Worm (Caenorhabditis elegans) whole organism, L4 larva: ENCODE data around the gene ZC250.5.

Experiments
- D1046.2 ChIP-seq: fragments of 200-800 bp; sonication (Bioruptor generic); IDR thresholded peaks from 2 replicates; pipeline ENCODE4 v1.3.6; 2022; ENCODE audit warnings: missing genetic modification characterization, missing compliant biosample characterization
- F10B5.3 ChIP-seq: sonication (generic microtip); optimal IDR thresholded peaks from 2 replicates; lab custom pipeline; 2016; ENCODE audit warnings: mild to moderate bottlenecking, missing genetic modification characterization, missing compliant biosample characterization
- F26F4.8 ChIP-seq: fragments of 200-800 bp; sonication (Bioruptor generic); conservative IDR thresholded peaks from 2 replicates; pipeline ENCODE4 v1.3.6; 2022; ENCODE audit warnings: missing genetic modification characterization, missing compliant biosample characterization
- F37D6.2 ChIP-seq: sonication (generic microtip); optimal IDR thresholded peaks from 2 replicates; lab custom pipeline; 2016; ENCODE audit warnings: mild to moderate bottlenecking, missing genetic modification characterization, missing compliant biosample characterization
- F44E2.7 ChIP-seq: fragments of 200-800 bp; sonication (Bioruptor generic); IDR thresholded peaks from 2 replicates; pipeline ENCODE4 v2.1.2; 2022; ENCODE audit warnings: missing genetic modification characterization, missing compliant biosample characterization
- R02D3.7 ChIP-seq: fragments of 150-350 bp; sonication (generic microtip); optimal IDR thresholded peaks from 3 replicates; lab custom pipeline; 2014; ENCODE audit warnings: missing biosample characterization, missing genetic modification characterization
- Y105C5A.15 ChIP-seq: fragments of 200-800 bp; sonication (Bioruptor generic); IDR thresholded peaks from 2 replicates; pipeline ENCODE4 v1.3.6; 2022; ENCODE audit warnings: missing genetic modification characterization, missing compliant biosample characterization
- Y48G9A.11 ChIP-seq: fragments of 200-800 bp; sonication (Bioruptor generic); IDR thresholded peaks from 2 replicates; pipeline ENCODE4 v1.3.6; 2022; ENCODE audit warnings: missing genetic modification reagents, missing genetic modification characterization, missing compliant biosample characterization
- ZK337.2 ChIP-seq: fragments of 200-800 bp; sonication (Bioruptor generic); IDR thresholded peaks from 2 replicates; pipeline ENCODE4 v1.3.6; 2022; ENCODE audit warnings: missing genetic modification reagents, missing genetic modification characterization, missing compliant biosample characterization
- ZK546.5 ChIP-seq, 2 experiments: sonication (generic microtip); optimal IDR thresholded peaks; 2 replicates each; lab custom pipeline; 2017; ENCODE audit warnings: missing biosample characterization in 2 of 2, missing genetic modification characterization in 2 of 2
- aly-2 ChIP-seq: sonication (generic microtip); optimal IDR thresholded peaks from 2 replicates; lab custom pipeline; 2018; ENCODE audit warnings: missing biosample characterization, missing genetic modification characterization
- ama-1 ChIP-seq: fragments of 150-350 bp; optimal IDR thresholded peaks from 2 replicates; lab custom pipeline; 2014; ENCODE audit warnings: inconsistent platforms, mixed read lengths
- attf-4 ChIP-seq: sonication (generic microtip); optimal IDR thresholded peaks from 3 replicates; lab custom pipeline; 2017; ENCODE audit warnings: missing biosample characterization, missing genetic modification characterization
- ceh-28 ChIP-seq: fragments of 150-350 bp; optimal IDR thresholded peaks from 2 replicates; lab custom pipeline; 2014; ENCODE audit warnings: missing biosample characterization, missing genetic modification reagents, missing genetic modification characterization
- ceh-62 ChIP-seq: sonication (generic microtip); optimal IDR thresholded peaks from 2 replicates; lab custom pipeline; 2017; ENCODE audit warnings: missing biosample characterization, missing genetic modification characterization
- cey-2 ChIP-seq: sonication (generic microtip); optimal IDR thresholded peaks from 3 replicates; lab custom pipeline; 2017; ENCODE audit warnings: missing genetic modification characterization, mild to moderate bottlenecking, missing compliant biosample characterization, antibody characterized with exemption, borderline replicate concordance; ENCODE audit not compliant: insufficient read depth
- ctbp-1 ChIP-seq: fragments of 200-800 bp; sonication (Bioruptor generic); IDR thresholded peaks from 2 replicates; pipeline ENCODE4 v1.3.6; 2022; ENCODE audit warnings: missing genetic modification reagents, missing genetic modification characterization, missing compliant biosample characterization
- daf-16 ChIP-seq, 3 experiments: sonication (generic microtip); optimal IDR thresholded peaks; 2 replicates each; lab custom pipeline; 2016 to 2017; ENCODE audit warnings: missing genetic modification characterization in 3 of 3, missing genetic modification reagents in 3 of 3, mild to moderate bottlenecking in 2 of 3, missing compliant biosample characterization in 2 of 3, missing biosample characterization in 1 of 3, moderate library complexity in 1 of 3
- daf-8 ChIP-seq: fragments of 200-800 bp; sonication (Bioruptor generic); IDR thresholded peaks from 2 replicates; pipeline ENCODE4 v1.3.6; 2022; ENCODE audit warnings: missing genetic modification characterization, missing compliant biosample characterization
- dmd-6 ChIP-seq: fragments of 200-800 bp; sonication (Bioruptor generic); IDR thresholded peaks from 2 replicates; pipeline ENCODE4 v1.3.6; 2022; ENCODE audit warnings: missing genetic modification reagents, missing genetic modification characterization, missing compliant biosample characterization
- dmd-9 ChIP-seq: fragments of 200-800 bp; sonication (Bioruptor generic); IDR thresholded peaks from 2 replicates; pipeline ENCODE4 v1.3.6; 2022; ENCODE audit warnings: missing genetic modification reagents, missing genetic modification characterization, missing compliant biosample characterization
- dpl-1 ChIP-seq: fragments of 150-350 bp; optimal IDR thresholded peaks from 2 replicates; lab custom pipeline; 2014; ENCODE audit warnings: missing biosample characterization, missing genetic modification reagents, missing genetic modification characterization
- duxl-1 ChIP-seq: sonication (generic microtip); optimal IDR thresholded peaks from 2 replicates; lab custom pipeline; 2016; ENCODE audit warnings: mild to moderate bottlenecking, missing genetic modification characterization, moderate library complexity, missing compliant biosample characterization; ENCODE audit not compliant: poor library complexity
- egl-43 ChIP-seq: fragments of 200-800 bp; sonication (Bioruptor generic); IDR thresholded peaks from 2 replicates; pipeline ENCODE4 v1.3.6; 2022; ENCODE audit warnings: missing genetic modification reagents, missing genetic modification characterization, missing compliant biosample characterization
- hif-1 ChIP-seq, 2 experiments: sonication (generic microtip); optimal IDR thresholded peaks; 2 replicates each; lab custom pipeline; 2016 to 2017; ENCODE audit warnings: missing compliant biosample characterization in 2 of 2, missing genetic modification characterization in 2 of 2, missing genetic modification reagents in 2 of 2, missing genotype in 2 of 2, mild to moderate bottlenecking in 1 of 2
- hlh-11 ChIP-seq: fragments of 200-800 bp; sonication (Bioruptor generic); optimal IDR thresholded peaks from 2 replicates; lab custom pipeline; 2018; ENCODE audit warnings: mild to moderate bottlenecking, missing genetic modification characterization, missing compliant biosample characterization
- lim-7 ChIP-seq: fragments of 200-800 bp; sonication (Bioruptor generic); IDR thresholded peaks from 2 replicates; pipeline ENCODE4 v1.3.6; 2022; ENCODE audit warnings: missing genetic modification characterization, missing compliant biosample characterization
- lin-15B ChIP-seq: fragments of 150-350 bp; sonication (generic microtip); optimal IDR thresholded peaks from 3 replicates; lab custom pipeline; 2014; ENCODE audit warnings: missing biosample characterization, missing genetic modification characterization
- lsy-2 ChIP-seq, 2 experiments: fragments of 150-350 bp in 1 of 2; sonication (generic microtip) in 1 of 2; optimal IDR thresholded peaks; 2 replicates each; lab custom pipeline; 2014 to 2017; ENCODE audit warnings: missing biosample characterization in 2 of 2, missing genetic modification characterization in 2 of 2
- madf-5 ChIP-seq, 2 experiments: fragments of 200-800 bp; sonication (Bioruptor generic); IDR thresholded peaks; 2 replicates each; pipeline ENCODE4 v1.3.6; 2022; ENCODE audit warnings: missing compliant biosample characterization in 2 of 2, missing genetic modification characterization in 2 of 2
- mdl-1 ChIP-seq, 2 experiments: fragments of 150-350 bp in 1 of 2; sonication (generic microtip) in 1 of 2; optimal IDR thresholded peaks; 2 replicates each; lab custom pipeline; 2014 to 2017; ENCODE audit warnings: missing biosample characterization in 2 of 2, missing genetic modification characterization in 2 of 2
- mep-1 ChIP-seq: fragments of 150-350 bp; sonication (generic microtip); optimal IDR thresholded peaks from 3 replicates; lab custom pipeline; 2014; ENCODE audit warnings: missing biosample characterization, missing genetic modification characterization
- mes-2 ChIP-seq: sonication (generic microtip); optimal IDR thresholded peaks from 2 replicates; lab custom pipeline; 2016; ENCODE audit warnings: missing genotype, mild to moderate bottlenecking, missing genetic modification characterization, missing compliant biosample characterization; ENCODE audit not compliant: poor library complexity, severe bottlenecking
- nhr-10 ChIP-seq: fragments of 150-350 bp; optimal IDR thresholded peaks from 2 replicates; lab custom pipeline; 2014; ENCODE audit warnings: missing biosample characterization, missing genetic modification characterization
- nhr-11 ChIP-seq: fragments of 150-350 bp; optimal IDR thresholded peaks from 2 replicates; lab custom pipeline; 2014; ENCODE audit warnings: missing biosample characterization, missing genetic modification characterization
- nhr-111 ChIP-seq: fragments of 200-800 bp; sonication (Bioruptor generic); optimal IDR thresholded peaks from 2 replicates; lab custom pipeline; 2018; ENCODE audit warnings: mild to moderate bottlenecking, missing genetic modification characterization, missing compliant biosample characterization
- nhr-237 ChIP-seq: sonication (generic microtip); optimal IDR thresholded peaks from 2 replicates; lab custom pipeline; 2017; ENCODE audit warnings: missing biosample characterization, missing genetic modification characterization
- nhr-28 ChIP-seq: fragments of 150-350 bp; optimal IDR thresholded peaks from 2 replicates; lab custom pipeline; 2014; ENCODE audit warnings: missing biosample characterization, missing genetic modification characterization
- nhr-41 ChIP-seq: fragments of 200-800 bp; sonication (Bioruptor generic); IDR thresholded peaks from 2 replicates; pipeline ENCODE4 v1.3.6; 2022; ENCODE audit warnings: missing genetic modification reagents, missing genetic modification characterization, missing compliant biosample characterization
- nhr-42 ChIP-seq: fragments of 200-800 bp; sonication (Bioruptor generic); IDR thresholded peaks from 2 replicates; pipeline ENCODE4 v1.3.6; 2022; ENCODE audit warnings: missing genetic modification characterization, missing compliant biosample characterization
- nhr-48 ChIP-seq: sonication (generic microtip); optimal IDR thresholded peaks from 2 replicates; lab custom pipeline; 2016; ENCODE audit warnings: mild to moderate bottlenecking, missing genetic modification characterization, missing compliant biosample characterization
- nhr-76 ChIP-seq: fragments of 150-350 bp; optimal IDR thresholded peaks from 2 replicates; lab custom pipeline; 2014; ENCODE audit warnings: missing biosample characterization, missing genetic modification characterization
- nhr-77 ChIP-seq: fragments of 150-350 bp; optimal IDR thresholded peaks from 2 replicates; lab custom pipeline; 2014; ENCODE audit warnings: missing biosample characterization, missing genetic modification characterization
- php-3 ChIP-seq: fragments of 200-800 bp; sonication (Bioruptor generic); IDR thresholded peaks from 2 replicates; pipeline ENCODE4 v1.3.6; 2022; ENCODE audit warnings: missing genetic modification reagents, missing genetic modification characterization, missing compliant biosample characterization
- pqm-1 ChIP-seq: sonication (generic microtip); optimal IDR thresholded peaks from 2 replicates; lab custom pipeline; 2017; ENCODE audit warnings: missing biosample characterization, missing genetic modification characterization
- sdz-12 ChIP-seq: fragments of 200-800 bp; sonication (Bioruptor generic); optimal IDR thresholded peaks from 2 replicates; lab custom pipeline; 2018; ENCODE audit warnings: mild to moderate bottlenecking, missing genetic modification characterization, missing compliant biosample characterization
- set-16 ChIP-seq: fragments of 200-800 bp; sonication (Bioruptor generic); IDR thresholded peaks from 2 replicates; pipeline ENCODE4 v1.3.6; 2022; ENCODE audit warnings: missing genetic modification reagents, missing genetic modification characterization, missing compliant biosample characterization
- spr-1 ChIP-seq: sonication (generic microtip); optimal IDR thresholded peaks from 2 replicates; lab custom pipeline; 2016; ENCODE audit warnings: mild to moderate bottlenecking, missing genetic modification characterization, missing compliant biosample characterization
- tra-1 ChIP-seq: fragments of 200-800 bp; sonication (Bioruptor generic); IDR thresholded peaks from 2 replicates; pipeline ENCODE4 v1.3.6; 2022; ENCODE audit warnings: missing genetic modification reagents, missing genetic modification characterization, missing compliant biosample characterization
- unc-130 ChIP-seq: sonication (generic microtip); optimal IDR thresholded peaks from 2 replicates; lab custom pipeline; 2016; ENCODE audit warnings: missing genetic modification reagents, missing genetic modification characterization, missing compliant biosample characterization
- unc-39 ChIP-seq: sonication (generic microtip); optimal IDR thresholded peaks from 2 replicates; lab custom pipeline; 2017; ENCODE audit warnings: missing biosample characterization, missing genetic modification characterization
- ztf-11 ChIP-seq: fragments of 150-350 bp; optimal IDR thresholded peaks from 2 replicates; lab custom pipeline; 2014; ENCODE audit warnings: missing biosample characterization, missing genetic modification characterization

ZC250.5 gene

ce11 chrV:5844349-5844760 lies 38.8 kb downstream of the ZC250.5 start (continued):
- TF ChIP-seq mes-2 (tag; lab: Kevin White, UChicago) (no peak), nhr-77 (tag; lab: Kevin White, UChicago) (peak; percentile 50), daf-16 (GFP tag; optimal IDR thresholded peaks at IDR 0.05; lab: Kevin White, UChicago) (peak in 1 of 2 experiments; percentile 75), daf-16 (tag; optimal IDR thresholded peaks at IDR 0.05; lab: Kevin White, UChicago) (peak; percentile 60), dmd-6 (GFP tag; lab: Robert Waterston, UW) (peak; percentile 80), Y48G9A.11 (no peak), cey-2 (peak; percentile 83), daf-8 (no peak), hlh-11 (tag; lab: Kevin White, UChicago) (peak; percentile 94), mdl-1 (tag; optimal IDR thresholded peaks at IDR 0.05; lab: Kevin White, UChicago) (peak; percentile 57 to 90), nhr-237 (tag; lab: Kevin White, UChicago) (no peak), ama-1 (peak; percentile 34), dmd-9 (GFP tag; lab: Robert Waterston, UW) (no peak), lin-15B (tag; lab: Kevin White, UChicago) (no peak), sdz-12 (no peak), D1046.2 (no peak), nhr-28 (peak; percentile 98), ZK337.2 (GFP tag; lab: Robert Waterston, UW) (no peak), mep-1 (tag; lab: Kevin White, UChicago) (peak; percentile 74), R02D3.7 (tag; lab: Kevin White, UChicago) (no peak), unc-39 (tag; lab: Kevin White, UChicago) (no peak), lsy-2 (tag; optimal IDR thresholded peaks at IDR 0.05; lab: Kevin White, UChicago) (peak in 1 of 2 experiments; percentile 63), attf-4 (tag; lab: Kevin White, UChicago) (no peak), ceh-62 (tag; lab: Kevin White, UChicago) (no peak), aly-2 (tag; lab: Kevin White, UChicago) (no peak), Y105C5A.15 (GFP tag; lab: Robert Waterston, UW) (no peak), dpl-1 (peak; percentile 43), duxl-1 (no peak), nhr-41 (GFP tag; lab: Robert Waterston, UW) (no peak), nhr-48 (tag; lab: Kevin White, UChicago) (peak; percentile 88), nhr-42 (GFP tag; lab: Robert Waterston, UW) (peak; percentile 60; the same call in 1 of the 2 replicates), unc-130 (no peak), php-3 (GFP tag; lab: Robert Waterston, UW) (peak; percentile 18; the same call in 1 of the 2 replicates), nhr-11 (peak; percentile 87), F37D6.2 (tag; lab: Kevin White, UChicago) (no peak), set-16 (no peak), tra-1 (0 out of 2 replicates have a peak, but pooled peaks have one; percentile 30), nhr-76 (tag; lab: Kevin White, UChicago) (no peak), hif-1 (tag; optimal IDR thresholded peaks at IDR 0.05; lab: Kevin White, UChicago) (peak in 1 of 2 experiments; percentile 18), ctbp-1 (no peak; the same call in 1 of the 2 replicates), F44E2.7 (no peak), egl-43 (GFP tag; lab: Robert Waterston, UW) (no peak), lim-7 (no peak), nhr-10 (no peak), ztf-11 (tag; lab: Kevin White, UChicago) (no peak), madf-5 (GFP tag; IDR thresholded peaks at IDR 0.05; lab: Robert Waterston, UW) (no peak), ZK546.5 (tag; optimal IDR thresholded peaks at IDR 0.05; lab: Kevin White, UChicago) (no peak), F10B5.3 (tag; lab: Kevin White, UChicago) (no peak), nhr-111 (GFP tag; lab: Kevin White, UChicago) (no peak), pqm-1 (no peak), ceh-28 (tag; lab: Kevin White, UChicago) (no peak), spr-1 (peak; percentile 70), F26F4.8 (no peak)
